Fruit fly (Drosophila melanogaster) whole organism, prepupa: Measurements from ENCODE around the gene Ser7.

Experiments
- CG31627 ChIP-seq: fragments of 200-800 bp; sonication (Bioruptor generic); optimal IDR thresholded peaks from 3 replicates; lab custom pipeline; 2016; ENCODE audit warnings: missing biosample characterization, missing genetic modification characterization
- CG6854 ChIP-seq: fragments of 200-800 bp; sonication (Bioruptor generic); optimal IDR thresholded peaks from 2 replicates; lab custom pipeline; 2017; ENCODE audit warnings: missing biosample characterization, mild to moderate bottlenecking, missing genetic modification characterization
- salr ChIP-seq, 2 experiments: fragments of 200-800 bp; sonication (Bioruptor generic); optimal IDR thresholded peaks; 3 replicates each; lab custom pipeline; 2016 to 2018; ENCODE audit warnings: missing biosample characterization in 2 of 2, missing genetic modification characterization in 2 of 2, mild to moderate bottlenecking in 1 of 2
- ss ChIP-seq, 2 experiments: fragments of 200-800 bp; sonication (Bioruptor generic); optimal IDR thresholded peaks; 2 replicates in 1 of 2; 3 replicates in 1 of 2; lab custom pipeline; 2017 to 2018; ENCODE audit warnings: mild to moderate bottlenecking in 2 of 2, missing biosample characterization in 2 of 2, missing genetic modification characterization in 2 of 2, moderate library complexity in 1 of 2

Ser7 gene

dm6 chrX:9911751-9912150, 46.7 kb downstream of the Ser7 start:
- TF ChIP-seq CG31627 (no peak), salr (GFP tag; optimal IDR thresholded peaks at IDR 0.05; lab: Kevin White, UChicago) (no peak), ss (GFP tag; optimal IDR thresholded peaks at IDR 0.05; lab: Kevin White, UChicago) (no peak), CG6854 (GFP tag; lab: Kevin White, UChicago) (no peak)
